Worm (Caenorhabditis elegans) whole organism, young adult: ENCODE data around the gene fipr-12.
A peak's percentile ranks its signal among the peaks of the same experiment; 100 is the strongest.

Source experiments
- B0019.2 ChIP-seq: fragments of 200-800 bp; sonication (Bioruptor generic); conservative IDR thresholded peaks from 2 replicates; pipeline ENCODE4 v1.3.6; 2022; ENCODE audit warnings: missing genetic modification reagents, missing genetic modification characterization, missing compliant biosample characterization
- F23B12.7 ChIP-seq: sonication (generic microtip); optimal IDR thresholded peaks from 2 replicates; lab custom pipeline; 2017; ENCODE audit warnings: missing genetic modification characterization, mild to moderate bottlenecking, missing compliant biosample characterization, antibody characterized with exemption, moderate library complexity; ENCODE audit not compliant: insufficient read depth
- F49E8.2 ChIP-seq: sonication (generic microtip); optimal IDR thresholded peaks from 3 replicates; lab custom pipeline; 2017; ENCODE audit warnings: missing genetic modification characterization, mild to moderate bottlenecking, missing compliant biosample characterization, antibody characterized with exemption, moderate library complexity; ENCODE audit not compliant: insufficient read depth
- F55B11.4 ChIP-seq: sonication (generic microtip); optimal IDR thresholded peaks from 2 replicates; lab custom pipeline; 2016; ENCODE audit warnings: missing compliant biosample characterization, missing genetic modification characterization, borderline replicate concordance; ENCODE audit not compliant: insufficient read depth
- K11D2.4 ChIP-seq: fragments of 200-800 bp; sonication (Bioruptor generic); IDR thresholded peaks from 2 replicates; pipeline ENCODE4 v1.3.6; 2022; ENCODE audit warnings: missing genetic modification reagents, missing genetic modification characterization, missing compliant biosample characterization
- T26A5.8 ChIP-seq: sonication (generic microtip); optimal IDR thresholded peaks from 2 replicates; lab custom pipeline; 2016; ENCODE audit warnings: missing genetic modification characterization, missing compliant biosample characterization
- Y79H2A.3 ChIP-seq: fragments of 200-800 bp; sonication (Bioruptor generic); conservative IDR thresholded peaks from 2 replicates; pipeline ENCODE4 v1.3.6; 2022; ENCODE audit warnings: missing genetic modification reagents, missing genetic modification characterization, missing compliant biosample characterization
- ama-1 ChIP-seq, 3 experiments: fragments of 150-350 bp in 1 of 3; sonication (generic microtip) in 2 of 3; optimal IDR thresholded peaks; 2 replicates each; lab custom pipeline; 2014 to 2018; ENCODE audit warnings: missing biosample characterization in 2 of 3, missing genetic modification characterization in 2 of 3, missing genetic modification reagents in 2 of 3
- aptf-3 ChIP-seq: fragments of 200-800 bp; sonication (Bioruptor generic); IDR thresholded peaks from 2 replicates; pipeline ENCODE4 v1.3.6; 2022; ENCODE audit warnings: missing genetic modification characterization, missing compliant biosample characterization
- atf-7 ChIP-seq: sonication (generic microtip); optimal IDR thresholded peaks from 2 replicates; lab custom pipeline; 2017; ENCODE audit warnings: mild to moderate bottlenecking, missing genetic modification characterization, missing compliant biosample characterization
- attf-3 ChIP-seq: fragments of 200-800 bp; sonication (Bioruptor generic); conservative IDR thresholded peaks from 2 replicates; pipeline ENCODE4 v1.3.6; 2022; ENCODE audit warnings: missing genetic modification reagents, missing genetic modification characterization, missing compliant biosample characterization
- ccch-3 ChIP-seq: fragments of 200-800 bp; sonication (Bioruptor generic); optimal IDR thresholded peaks from 2 replicates; lab custom pipeline; 2018; ENCODE audit warnings: mild to moderate bottlenecking, missing genetic modification characterization, missing compliant biosample characterization
- ceh-40 ChIP-seq: fragments of 200-800 bp; sonication (Bioruptor generic); IDR thresholded peaks from 2 replicates; pipeline ENCODE4 v1.3.6; 2022; ENCODE audit warnings: missing genetic modification characterization, missing compliant biosample characterization
- chd-7 ChIP-seq: sonication (generic microtip); optimal IDR thresholded peaks from 2 replicates; lab custom pipeline; 2016; ENCODE audit warnings: mild to moderate bottlenecking, missing genetic modification characterization, moderate library complexity, missing compliant biosample characterization
- egrh-3 ChIP-seq: fragments of 200-800 bp; sonication (Bioruptor generic); IDR thresholded peaks from 2 replicates; pipeline ENCODE4 v1.3.6; 2022; ENCODE audit warnings: missing genetic modification reagents, missing genetic modification characterization, missing compliant biosample characterization
- ets-4 ChIP-seq: fragments of 200-800 bp; sonication (Bioruptor generic); optimal IDR thresholded peaks from 2 replicates; lab custom pipeline; 2018; ENCODE audit warnings: mild to moderate bottlenecking, missing genetic modification characterization, missing compliant biosample characterization
- gei-17 ChIP-seq: fragments of 200-800 bp; sonication (Bioruptor generic); optimal IDR thresholded peaks from 2 replicates; lab custom pipeline; 2018; ENCODE audit warnings: mild to moderate bottlenecking, missing genetic modification characterization, missing compliant biosample characterization
- hlh-12 ChIP-seq: sonication (generic microtip); optimal IDR thresholded peaks from 2 replicates; lab custom pipeline; 2016; ENCODE audit warnings: missing genetic modification characterization, missing compliant biosample characterization
- hmg-1.2 ChIP-seq: fragments of 200-800 bp; sonication (Bioruptor generic); IDR thresholded peaks from 2 replicates; pipeline ENCODE4 v1.3.6; 2022; ENCODE audit warnings: missing genetic modification reagents, missing genetic modification characterization, missing compliant biosample characterization
- let-526 ChIP-seq: fragments of 200-800 bp; sonication (Bioruptor generic); IDR thresholded peaks from 2 replicates; pipeline ENCODE4 v1.3.6; 2022; ENCODE audit warnings: missing genetic modification reagents, missing genetic modification characterization, missing compliant biosample characterization
- lin-35 ChIP-seq, 3 experiments: fragments of 150-350 bp in 2 of 3; sonication (generic microtip) in 1 of 3; optimal IDR thresholded peaks; 2 replicates each; lab custom pipeline; 2014 to 2018; ENCODE audit warnings: missing biosample characterization in 3 of 3, missing genetic modification characterization in 3 of 3, missing genetic modification reagents in 3 of 3
- lsy-27 ChIP-seq: sonication (generic microtip); optimal IDR thresholded peaks from 2 replicates; lab custom pipeline; 2017; ENCODE audit warnings: missing genetic modification characterization, mild to moderate bottlenecking, missing compliant biosample characterization, antibody characterized with exemption, missing genotype, borderline replicate concordance; ENCODE audit not compliant: insufficient read depth
- madf-10 ChIP-seq: sonication (generic microtip); optimal IDR thresholded peaks from 2 replicates; lab custom pipeline; 2016; ENCODE audit warnings: mild to moderate bottlenecking, missing genetic modification characterization, missing compliant biosample characterization
- madf-3 ChIP-seq: fragments of 200-800 bp; sonication (Bioruptor generic); IDR thresholded peaks from 2 replicates; pipeline ENCODE4 v1.3.6; 2022; ENCODE audit warnings: missing genetic modification reagents, missing genetic modification characterization, missing compliant biosample characterization
- madf-8 ChIP-seq: fragments of 200-800 bp; sonication (Bioruptor generic); conservative IDR thresholded peaks from 2 replicates; pipeline ENCODE4 v1.3.6; 2022; ENCODE audit warnings: missing genetic modification reagents, missing genetic modification characterization, missing compliant biosample characterization
- mel-28 ChIP-seq: sonication (generic microtip); optimal IDR thresholded peaks from 2 replicates; lab custom pipeline; 2016; ENCODE audit warnings: borderline replicate concordance, mild to moderate bottlenecking, missing genetic modification characterization, missing compliant biosample characterization
- nhr-80 ChIP-seq: sonication (generic microtip); optimal IDR thresholded peaks from 2 replicates; lab custom pipeline; 2016; ENCODE audit warnings: missing genetic modification characterization, missing compliant biosample characterization
- rcor-1 ChIP-seq: fragments of 200-800 bp; sonication (Bioruptor generic); IDR thresholded peaks from 2 replicates; pipeline ENCODE4 v1.3.6; 2022; ENCODE audit warnings: missing genetic modification reagents, missing genetic modification characterization, missing compliant biosample characterization
- snpc-1.3 ChIP-seq: sonication (generic microtip); optimal IDR thresholded peaks from 2 replicates; lab custom pipeline; 2017; ENCODE audit warnings: missing genetic modification characterization, mild to moderate bottlenecking, missing compliant biosample characterization, antibody characterized with exemption, moderate library complexity, missing genotype, missing genetic modification reagents; ENCODE audit not compliant: insufficient read depth
- snpc-3.4 ChIP-seq: sonication (generic microtip); optimal IDR thresholded peaks from 2 replicates; lab custom pipeline; 2017; ENCODE audit warnings: missing genetic modification characterization, mild to moderate bottlenecking, missing compliant biosample characterization, antibody characterized with exemption, moderate library complexity, missing genotype, missing genetic modification reagents
- tbp1 ChIP-seq: fragments of 200-800 bp; sonication (Bioruptor generic); optimal IDR thresholded peaks from 2 replicates; lab custom pipeline; 2018; ENCODE audit warnings: mild to moderate bottlenecking, missing genetic modification characterization, missing compliant biosample characterization
- tlf-1 ChIP-seq: fragments of 200-800 bp; sonication (Bioruptor generic); optimal IDR thresholded peaks from 2 replicates; lab custom pipeline; 2018; ENCODE audit warnings: mild to moderate bottlenecking, missing genetic modification characterization, missing compliant biosample characterization
- unc-130 ChIP-seq: sonication (generic microtip); optimal IDR thresholded peaks from 2 replicates; lab custom pipeline; 2016; ENCODE audit warnings: missing genetic modification reagents, missing genetic modification characterization, missing compliant biosample characterization
- zfh-2 ChIP-seq: fragments of 200-800 bp; sonication (Bioruptor generic); conservative IDR thresholded peaks from 2 replicates; pipeline ENCODE4 v1.3.6; 2022; ENCODE audit warnings: missing genetic modification reagents, missing genetic modification characterization, missing compliant biosample characterization
- ztf-18 ChIP-seq: sonication (generic microtip); optimal IDR thresholded peaks from 2 replicates; lab custom pipeline; 2016; ENCODE audit warnings: missing genotype, mild to moderate bottlenecking, missing genetic modification characterization, missing compliant biosample characterization
- ztf-22 ChIP-seq: fragments of 200-800 bp; sonication (Bioruptor generic); optimal IDR thresholded peaks from 2 replicates; lab custom pipeline; 2018; ENCODE audit warnings: mild to moderate bottlenecking, missing genetic modification characterization, moderate library complexity, missing compliant biosample characterization
- ztf-25 ChIP-seq: fragments of 200-800 bp; sonication (Bioruptor generic); IDR thresholded peaks from 2 replicates; pipeline ENCODE4 v1.3.6; 2022; ENCODE audit warnings: missing genetic modification reagents, missing genetic modification characterization, missing compliant biosample characterization

Gene fipr-12

ce11 chrV:9937435-9937834 is 5.7 kb upstream of the fipr-12 start, which contains the start of gene srj-33:
Gene srj-33, minus strand, starts transcription at chrV:9937535.
- TF ChIP-seq attf-3 (GFP tag; lab: Robert Waterston, UW): no peak
- no peak for TF ChIP-seq snpc-1.3 (tag; lab: Kevin White, UChicago)
- TF ChIP-seq K11D2.4 (GFP tag; lab: Robert Waterston, UW): no peak
- TF ChIP-seq ets-4 (GFP tag; lab: Kevin White, UChicago): no peak
- no peak for TF ChIP-seq zfh-2
- TF ChIP-seq lsy-27 (tag; lab: Kevin White, UChicago): no peak
- no peak for TF ChIP-seq tlf-1
- TF ChIP-seq T26A5.8 (tag; lab: Kevin White, UChicago): no peak
- no peak for TF ChIP-seq F23B12.7 (tag; lab: Kevin White, UChicago)
- TF ChIP-seq F49E8.2 (tag; lab: Kevin White, UChicago): no peak
- TF ChIP-seq B0019.2: no peak
- TF ChIP-seq F55B11.4 (tag; lab: Kevin White, UChicago): no peak
- no peak for TF ChIP-seq snpc-3.4 (tag; lab: Kevin White, UChicago)
- no peak for TF ChIP-seq Y79H2A.3
- no peak for TF ChIP-seq madf-3 (GFP tag; lab: Robert Waterston, UW)
- TF ChIP-seq ztf-18: no peak
- TF ChIP-seq, all 124 proteins: peak for 0

- TF ChIP-seq ccch-3 (GFP tag; lab: Kevin White, UChicago): no peak
These were observed 954 bp downstream of the fipr-12 start, which contains the start of gene sre-28 for ce11 chrV:9944093-9944492. Gene sre-28, plus strand, starts transcription at chrV:9944393.

- no peak for TF ChIP-seq ztf-25 (GFP tag; lab: Robert Waterston, UW)
- no peak for TF ChIP-seq hlh-12 (tag; lab: Kevin White, UChicago)
These were observed 5.7 kb downstream of the fipr-12 start, which contains the start of gene nlp-58 for ce11 chrV:9948840-9949239. Gene nlp-58, minus strand, starts transcription at chrV:9948940.

- peak; percentile 69 for TF ChIP-seq nhr-80 (tag; lab: Kevin White, UChicago)
- TF ChIP-seq madf-8 (GFP tag; lab: Robert Waterston, UW): no peak
These were observed 7.7 kb downstream of the fipr-12 start, which contains the start of gene ttr-46 for ce11 chrV:9950861-9951260. Gene ttr-46, plus strand, starts transcription at chrV:9951233.

ce11 chrV:9952396-9952795 is 9.3 kb downstream of the fipr-12 start, which contains the start of gene mam-5:
Gene mam-5, plus strand, starts transcription at chrV:9952699.
- no peak for TF ChIP-seq mel-28 (tag; lab: Kevin White, UChicago)
- TF ChIP-seq hmg-1.2: no peak
- TF ChIP-seq egrh-3 (GFP tag; lab: Robert Waterston, UW): no peak
- TF ChIP-seq let-526: no peak
- TF ChIP-seq rcor-1: no peak
- TF ChIP-seq F23B12.7 (tag; lab: Kevin White, UChicago): no peak
- TF ChIP-seq unc-130 (GFP tag; lab: Kevin White, UChicago): no peak
- TF ChIP-seq gei-17 (GFP tag; lab: Kevin White, UChicago): no peak
- no peak for TF ChIP-seq tlf-1
- TF ChIP-seq ama-1 (optimal IDR thresholded peaks at IDR 0.05; lab: Kevin White, UChicago): no peak
- no peak for TF ChIP-seq ama-1 (GFP tag; optimal IDR thresholded peaks at IDR 0.05; lab: Kevin White, UChicago)
- no peak for TF ChIP-seq aptf-3 (GFP tag; lab: Robert Waterston, UW)
- no peak for TF ChIP-seq chd-7 (tag; lab: Kevin White, UChicago)
- TF ChIP-seq atf-7 (tag; lab: Kevin White, UChicago): no peak
- no peak for TF ChIP-seq tbp1 (GFP tag; lab: Kevin White, UChicago)
- no peak for TF ChIP-seq lin-35 (GFP tag; optimal IDR thresholded peaks at IDR 0.05; lab: Kevin White, UChicago)
- TF ChIP-seq ztf-22: no peak
- TF ChIP-seq ceh-40 (GFP tag; lab: Robert Waterston, UW): no peak
- no peak for TF ChIP-seq madf-10 (tag; lab: Kevin White, UChicago)
